Worm (Caenorhabditis elegans) whole organism, young adult: ENCODE results near the gene scl-11.

ENCODE experiments used
- B0035.1 ChIP-seq: sonication (generic microtip); optimal IDR thresholded peaks from 2 replicates; lab custom pipeline; 2016; ENCODE audit warnings: missing genetic modification characterization, mild to moderate bottlenecking, missing compliant biosample characterization, missing genotype, missing genetic modification reagents
- B0261.1 ChIP-seq: sonication (generic microtip); optimal IDR thresholded peaks from 2 replicates; lab custom pipeline; 2016; ENCODE audit warnings: mild to moderate bottlenecking, missing genetic modification characterization, moderate library complexity, missing compliant biosample characterization
- C06A6.2 ChIP-seq: fragments of 200-800 bp; sonication (Bioruptor generic); conservative IDR thresholded peaks from 2 replicates; pipeline ENCODE4 v1.3.6; 2022; ENCODE audit warnings: missing genetic modification characterization, missing compliant biosample characterization
- F10E7.11 ChIP-seq: sonication (generic microtip); optimal IDR thresholded peaks from 2 replicates; lab custom pipeline; 2017; ENCODE audit warnings: mild to moderate bottlenecking, missing genetic modification characterization, moderate library complexity, missing compliant biosample characterization
- F23B12.7 ChIP-seq: sonication (generic microtip); optimal IDR thresholded peaks from 2 replicates; lab custom pipeline; 2017; ENCODE audit warnings: missing genetic modification characterization, mild to moderate bottlenecking, missing compliant biosample characterization, antibody characterized with exemption, moderate library complexity; ENCODE audit not compliant: insufficient read depth
- T26A5.8 ChIP-seq: sonication (generic microtip); optimal IDR thresholded peaks from 2 replicates; lab custom pipeline; 2016; ENCODE audit warnings: missing genetic modification characterization, missing compliant biosample characterization
- Y79H2A.3 ChIP-seq: fragments of 200-800 bp; sonication (Bioruptor generic); conservative IDR thresholded peaks from 2 replicates; pipeline ENCODE4 v1.3.6; 2022; ENCODE audit warnings: missing genetic modification reagents, missing genetic modification characterization, missing compliant biosample characterization
- Y95B8A.8 ChIP-seq: fragments of 200-800 bp; sonication (Bioruptor generic); IDR thresholded peaks from 2 replicates; pipeline ENCODE4 v1.3.6; 2022; ENCODE audit warnings: missing genetic modification reagents, missing genetic modification characterization, missing compliant biosample characterization
- aptf-2 ChIP-seq: fragments of 200-800 bp; sonication (Bioruptor generic); conservative IDR thresholded peaks from 2 replicates; pipeline ENCODE4 v1.3.6; 2022; ENCODE audit warnings: missing genetic modification reagents, missing genetic modification characterization, missing compliant biosample characterization
- attf-6 ChIP-seq: fragments of 200-800 bp; sonication (Bioruptor generic); IDR thresholded peaks from 2 replicates; pipeline ENCODE4 v1.3.6; 2022; ENCODE audit warnings: missing genetic modification reagents, missing genetic modification characterization, missing compliant biosample characterization
- ceh-79 ChIP-seq: sonication (generic microtip); optimal IDR thresholded peaks from 2 replicates; lab custom pipeline; 2017; ENCODE audit warnings: mild to moderate bottlenecking, missing genetic modification characterization, missing compliant biosample characterization
- ceh-91 ChIP-seq: fragments of 200-800 bp; sonication (Bioruptor generic); IDR thresholded peaks from 2 replicates; pipeline ENCODE4 v1.3.6; 2022; ENCODE audit warnings: missing genetic modification reagents, missing genetic modification characterization, missing compliant biosample characterization
- efl-1 ChIP-seq: fragments of 150-350 bp; optimal IDR thresholded peaks from 2 replicates; lab custom pipeline; 2014; ENCODE audit warnings: missing biosample characterization, missing genetic modification reagents, missing genetic modification characterization
- egl-18 ChIP-seq: fragments of 200-800 bp; sonication (Bioruptor generic); IDR thresholded peaks from 2 replicates; pipeline ENCODE4 v1.3.6; 2022; ENCODE audit warnings: missing genetic modification reagents, missing genetic modification characterization, missing compliant biosample characterization
- fkh-3 ChIP-seq: sonication (generic microtip); optimal IDR thresholded peaks from 2 replicates; lab custom pipeline; 2016; ENCODE audit warnings: mild to moderate bottlenecking, missing genetic modification characterization, missing compliant biosample characterization
- hmg-20 ChIP-seq: fragments of 200-800 bp; sonication (Bioruptor generic); IDR thresholded peaks from 2 replicates; pipeline ENCODE4 v1.3.6; 2022; ENCODE audit warnings: missing genetic modification reagents, missing genetic modification characterization, missing compliant biosample characterization
- lin-26 ChIP-seq: fragments of 200-800 bp; sonication (Bioruptor generic); IDR thresholded peaks from 2 replicates; pipeline ENCODE4 v1.3.6; 2022; ENCODE audit warnings: missing genetic modification reagents, missing genetic modification characterization, missing compliant biosample characterization
- lin-35 ChIP-seq, 3 experiments: fragments of 150-350 bp in 2 of 3; sonication (generic microtip) in 1 of 3; optimal IDR thresholded peaks; 2 replicates each; lab custom pipeline; 2014 to 2018; ENCODE audit warnings: missing biosample characterization in 3 of 3, missing genetic modification characterization in 3 of 3, missing genetic modification reagents in 3 of 3
- madf-6 ChIP-seq: fragments of 200-800 bp; sonication (Bioruptor generic); IDR thresholded peaks from 2 replicates; pipeline ENCODE4 v1.3.6; 2022; ENCODE audit warnings: missing genetic modification reagents, missing genetic modification characterization, missing compliant biosample characterization
- madf-8 ChIP-seq: fragments of 200-800 bp; sonication (Bioruptor generic); conservative IDR thresholded peaks from 2 replicates; pipeline ENCODE4 v1.3.6; 2022; ENCODE audit warnings: missing genetic modification reagents, missing genetic modification characterization, missing compliant biosample characterization
- mel-28 ChIP-seq: sonication (generic microtip); optimal IDR thresholded peaks from 2 replicates; lab custom pipeline; 2016; ENCODE audit warnings: borderline replicate concordance, mild to moderate bottlenecking, missing genetic modification characterization, missing compliant biosample characterization
- nhr-80 ChIP-seq: sonication (generic microtip); optimal IDR thresholded peaks from 2 replicates; lab custom pipeline; 2016; ENCODE audit warnings: missing genetic modification characterization, missing compliant biosample characterization
- pbrm-1 ChIP-seq: fragments of 200-800 bp; sonication (Bioruptor generic); IDR thresholded peaks from 2 replicates; pipeline ENCODE4 v1.3.6; 2022; ENCODE audit warnings: missing genetic modification reagents, missing genetic modification characterization, missing compliant biosample characterization
- rpc-1 ChIP-seq, 2 experiments: fragments of 150-350 bp in 1 of 2; sonication (generic microtip) in 1 of 2; optimal IDR thresholded peaks; 2 replicates each; lab custom pipeline; 2014 to 2018; ENCODE audit warnings: missing biosample characterization in 1 of 2, missing genetic modification characterization in 1 of 2, missing genetic modification reagents in 1 of 2, missing genotype in 1 of 2
- snpc-1.1 ChIP-seq: sonication (generic microtip); optimal IDR thresholded peaks from 2 replicates; lab custom pipeline; 2017; ENCODE audit warnings: missing genetic modification characterization, mild to moderate bottlenecking, missing compliant biosample characterization, antibody characterized with exemption, moderate library complexity, missing genotype, missing genetic modification reagents; ENCODE audit not compliant: insufficient read depth
- snpc-4 ChIP-seq, 5 experiments: fragments of 150-350 bp in 1 of 5; sonication (generic microtip) in 4 of 5; optimal IDR thresholded peaks; 2 replicates each; lab custom pipeline; 2014 to 2018; ENCODE audit warnings: missing genetic modification characterization in 5 of 5, missing biosample characterization in 3 of 5, antibody characterized with exemption in 2 of 5, mild to moderate bottlenecking in 2 of 5, missing compliant biosample characterization in 2 of 5, missing genotype in 2 of 5, moderate library complexity in 2 of 5, missing genetic modification reagents in 1 of 5
- somi-1 ChIP-seq: fragments of 200-800 bp; sonication (Bioruptor generic); optimal IDR thresholded peaks from 2 replicates; lab custom pipeline; 2018; ENCODE audit warnings: mild to moderate bottlenecking, missing genetic modification characterization, missing compliant biosample characterization
- sptf-2 ChIP-seq: fragments of 200-800 bp; sonication (Bioruptor generic); optimal IDR thresholded peaks from 2 replicates; lab custom pipeline; 2018; ENCODE audit warnings: mild to moderate bottlenecking, missing genetic modification characterization, missing compliant biosample characterization
- tbx-9 ChIP-seq: sonication (generic microtip); optimal IDR thresholded peaks from 2 replicates; lab custom pipeline; 2016; ENCODE audit warnings: borderline replicate concordance, missing genetic modification characterization, inconsistent platforms, missing compliant biosample characterization
- tlf-1 ChIP-seq: fragments of 200-800 bp; sonication (Bioruptor generic); optimal IDR thresholded peaks from 2 replicates; lab custom pipeline; 2018; ENCODE audit warnings: mild to moderate bottlenecking, missing genetic modification characterization, missing compliant biosample characterization
- ztf-26 ChIP-seq: sonication (generic microtip); optimal IDR thresholded peaks from 2 replicates; lab custom pipeline; 2017; ENCODE audit warnings: missing genetic modification characterization, missing compliant biosample characterization
- ztf-28 ChIP-seq: fragments of 200-800 bp; sonication (Bioruptor generic); IDR thresholded peaks from 2 replicates; pipeline ENCODE4 v1.3.6; 2022; ENCODE audit warnings: missing genetic modification reagents, missing genetic modification characterization, missing compliant biosample characterization

Gene scl-11

DNA sequence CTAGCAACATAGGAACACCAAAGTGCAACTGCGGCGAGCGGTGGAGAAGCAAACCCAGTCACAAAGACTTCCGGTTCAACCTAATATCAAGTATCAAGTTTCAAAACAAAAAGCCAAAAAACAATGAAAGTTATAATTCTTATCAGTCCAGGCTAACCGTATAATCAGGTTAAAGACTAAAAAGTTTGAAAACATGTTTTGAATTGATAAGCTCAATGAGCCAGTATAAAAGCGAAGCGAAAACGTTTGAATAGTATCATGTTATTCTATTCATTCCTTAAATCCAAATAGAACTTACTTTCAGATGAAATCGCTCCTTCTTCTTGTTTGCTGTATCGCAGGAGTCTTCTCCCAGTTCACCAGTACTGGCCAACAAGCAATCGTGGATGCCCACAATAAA, at the start of gene scl-11:
scl-11 (plus strand) TSS at position 301 of the 400 bp plus-strand sequence.
- TF ChIP-seq ztf-26 (tag; lab: Kevin White, UChicago) (no peak), rpc-1 (optimal IDR thresholded peaks at IDR 0.05; lab: Kevin White, UChicago) (no peak), rpc-1 (tag; optimal IDR thresholded peaks at IDR 0.05; lab: Kevin White, UChicago) (no peak), snpc-1.1 (no peak), aptf-2 (GFP tag; lab: Robert Waterston, UW) (no peak), pbrm-1 (GFP tag; lab: Robert Waterston, UW) (no peak), madf-8 (no peak), B0035.1 (no peak), fkh-3 (tag; lab: Kevin White, UChicago) (no peak), mel-28 (tag; lab: Kevin White, UChicago) (no peak)

DNA sequence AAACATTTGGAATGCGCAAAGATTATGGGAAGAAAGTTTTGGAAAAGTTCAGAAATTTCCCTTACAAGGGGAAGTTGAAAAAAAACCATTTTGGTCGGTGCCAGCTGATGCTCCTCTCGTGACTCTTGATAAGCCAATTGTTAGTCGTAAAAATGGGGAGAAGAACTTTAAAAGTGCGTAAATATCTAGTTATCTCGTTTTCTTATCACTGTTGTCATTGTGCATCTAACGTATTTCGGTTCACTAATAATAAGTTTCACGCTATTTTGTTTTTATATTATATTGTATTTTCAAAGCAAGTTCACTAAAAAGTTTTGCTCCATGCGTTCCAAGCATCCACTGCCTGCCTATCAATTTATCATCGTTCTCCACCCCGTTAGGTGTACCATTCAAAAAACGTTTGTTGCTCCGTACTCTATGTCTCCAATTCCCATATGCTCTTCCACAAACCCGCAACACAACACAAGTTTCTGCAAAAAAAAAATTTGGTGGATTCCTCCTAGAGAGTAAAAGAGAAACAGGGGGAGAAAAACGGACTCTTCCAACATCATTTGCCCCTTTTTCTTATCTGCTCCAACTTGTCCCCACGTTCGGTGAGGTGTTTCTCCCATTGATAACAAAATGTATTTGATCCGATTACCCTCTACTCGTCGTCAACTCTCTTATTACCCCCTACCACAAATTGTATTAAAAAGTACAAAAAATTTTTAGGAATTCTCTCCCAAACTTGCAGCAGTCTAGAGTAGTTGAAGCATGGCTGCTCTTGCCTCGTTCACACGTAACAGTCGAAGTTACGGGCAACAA, 42.6 kb upstream of the scl-11 start, which contains the start of gene mbk-2:
mbk-2 (plus strand) TSS at position 754 of the 804 bp plus-strand sequence.
- TF ChIP-seq nhr-80 (tag; lab: Kevin White, UChicago) = peak; percentile 16
- TF ChIP-seq attf-6 = no peak

DNA sequence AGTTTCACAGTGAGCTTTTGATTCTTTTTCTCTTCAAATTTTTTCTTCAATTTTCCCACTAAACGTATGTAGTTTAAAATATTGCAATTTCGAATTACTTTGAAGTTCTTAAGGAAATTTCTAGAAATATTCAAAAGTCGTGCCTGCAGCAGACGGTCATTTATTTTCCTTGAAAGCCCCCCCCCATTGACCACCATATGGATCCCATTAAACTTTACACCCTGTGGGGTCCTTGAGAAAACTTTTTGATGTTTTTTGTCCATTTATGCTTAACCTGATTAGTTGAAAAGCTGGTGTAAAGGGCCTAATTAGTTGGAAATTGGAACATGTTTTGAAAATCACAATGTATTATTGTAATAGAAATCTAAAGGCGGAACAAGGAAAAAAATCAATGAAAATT, 41.7 kb upstream of the scl-11 start:
- no peak for TF ChIP-seq sptf-2
- TF ChIP-seq hmg-20 (GFP tag; lab: Robert Waterston, UW) = no peak
- no peak for TF ChIP-seq T26A5.8 (tag; lab: Kevin White, UChicago)
- TF ChIP-seq, all 124 proteins: peak for 0

- TF ChIP-seq C06A6.2 (GFP tag; lab: Robert Waterston, UW) (0 out of 2 replicates have a peak, but pooled peaks have one; percentile 14), madf-6 (GFP tag; lab: Robert Waterston, UW) (no peak), nhr-80 (tag; lab: Kevin White, UChicago) (peak; percentile 2)
- TF ChIP-seq, all 124 proteins: peak for 2
Observed at ce11 chrIV:13013231-13013630, 37.9 kb upstream of the scl-11 start.

DNA sequence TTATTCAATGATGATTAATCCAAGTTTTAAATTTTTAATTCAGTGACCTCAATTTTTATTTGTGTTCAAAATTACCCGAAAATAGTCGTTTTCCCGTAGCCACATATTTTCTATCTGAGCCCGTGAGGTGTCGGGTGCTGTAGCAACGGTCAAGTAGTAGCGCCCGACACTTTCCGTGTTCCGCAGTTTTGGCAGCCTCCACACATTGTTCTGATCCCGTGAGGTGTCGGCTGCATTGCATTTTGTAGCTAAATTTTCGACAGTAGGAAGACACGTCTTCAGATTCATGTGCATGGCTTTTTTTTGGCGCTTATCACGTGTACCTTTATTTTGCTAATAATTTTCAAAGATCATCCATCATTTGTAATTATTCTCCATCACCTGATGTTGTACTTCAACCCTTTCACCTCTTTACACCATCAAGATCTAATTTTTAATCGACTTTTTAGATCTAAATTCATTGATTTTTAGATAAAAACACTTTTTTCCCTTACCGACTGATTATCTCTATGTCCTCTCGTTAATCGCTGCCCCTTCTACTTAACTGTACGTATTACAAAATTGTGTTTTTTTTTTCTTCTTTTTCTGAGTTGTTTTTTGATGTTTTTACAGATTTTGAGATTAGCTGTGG, 37.3 kb upstream of the scl-11 start:
- TF ChIP-seq efl-1 (GFP tag; lab: Kevin White, UChicago) (no peak), tbx-9 (tag; lab: Kevin White, UChicago) (no peak), ztf-28 (GFP tag; lab: Robert Waterston, UW) (no peak), snpc-4 (GFP tag; optimal IDR thresholded peaks at IDR 0.05; lab: Kevin White, UChicago) (no peak), snpc-4 (tag; optimal IDR thresholded peaks at IDR 0.05; lab: Kevin White, UChicago) (peak; percentile 41 to 84 (median 62)), lin-35 (GFP tag; optimal IDR thresholded peaks at IDR 0.05; lab: Kevin White, UChicago) (no peak), egl-18 (GFP tag; lab: Robert Waterston, UW) (no peak), ceh-79 (tag; lab: Kevin White, UChicago) (no peak)

DNA sequence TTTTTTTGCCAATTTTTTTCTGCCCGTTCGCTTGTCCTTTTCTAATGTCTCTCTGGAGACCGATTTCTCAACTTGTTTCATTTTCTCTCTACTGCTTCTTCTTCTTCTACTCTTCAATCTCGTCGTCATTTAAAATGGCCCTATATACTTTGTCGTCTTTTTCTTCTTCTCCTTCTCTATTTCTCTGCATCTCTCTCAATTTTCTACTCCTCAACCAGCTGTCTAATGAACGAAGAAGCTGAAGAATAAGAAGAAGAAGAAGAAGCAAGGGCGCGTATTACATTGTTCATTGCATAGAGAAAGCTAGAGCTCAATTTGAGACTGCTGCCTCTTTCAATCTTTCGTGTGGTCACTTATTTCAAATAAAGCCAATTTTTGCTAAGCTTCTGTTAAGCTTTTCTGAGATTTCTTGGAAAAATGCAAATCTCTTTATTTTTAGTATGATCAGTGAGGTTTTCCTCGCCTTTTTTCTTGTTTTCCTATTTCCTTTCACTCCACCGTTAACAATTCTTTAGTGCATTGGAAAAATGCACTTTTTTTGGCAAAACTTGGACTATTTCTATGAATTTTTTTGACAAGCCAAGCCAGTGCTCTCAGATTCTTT, 35.3 kb upstream of the scl-11 start:
- no peak for TF ChIP-seq F10E7.11 (tag; lab: Kevin White, UChicago)
- no peak for TF ChIP-seq Y79H2A.3 (GFP tag; lab: Robert Waterston, UW)
- TF ChIP-seq egl-18 (GFP tag; lab: Robert Waterston, UW) = no peak
- TF ChIP-seq attf-6 = no peak
- no peak for TF ChIP-seq somi-1 (GFP tag; lab: Kevin White, UChicago)
- no peak for TF ChIP-seq lin-26 (GFP tag; lab: Robert Waterston, UW)
- no peak for TF ChIP-seq sptf-2
- no peak for TF ChIP-seq snpc-1.1
- no peak for TF ChIP-seq B0261.1 (tag; lab: Kevin White, UChicago)
- TF ChIP-seq Y95B8A.8 = no peak
- TF ChIP-seq F23B12.7 = no peak
- no peak for TF ChIP-seq tlf-1 (GFP tag; lab: Kevin White, UChicago)
- no peak for TF ChIP-seq ceh-91 (GFP tag; lab: Robert Waterston, UW)
